Worm (Caenorhabditis elegans): ENCODE data around the gene H09F14.1.

Gene H09F14.1

ce11 chrV:10656958-10657357, 41.6 kb upstream of the H09F14.1 start, which contains the start of gene ugt-34:
TSS of gene ugt-34 (minus strand) at chrV:10656978.
- TF ChIP-seq sea-2 (GFP tag; IDR thresholded peaks at IDR 0.05) = no peak
- no peak for TF ChIP-seq F10E7.11 (tag; optimal IDR thresholded peaks at IDR 0.05)
- no peak for TF ChIP-seq madf-10 (tag; optimal IDR thresholded peaks at IDR 0.05)
- no peak for TF ChIP-seq atf-7 (tag; optimal IDR thresholded peaks at IDR 0.05)
- no peak for TF ChIP-seq D2030.7 (GFP tag; IDR thresholded peaks at IDR 0.05)
- TF ChIP-seq hlh-26 (GFP tag; conservative IDR thresholded peaks at IDR 0.05) = no peak
- TF ChIP-seq somi-1 (GFP tag; optimal IDR thresholded peaks at IDR 0.05) = no peak

- TF ChIP-seq ztf-28 (GFP tag; IDR thresholded peaks at IDR 0.05) = no peak
- TF ChIP-seq T07F8.4 (tag; optimal IDR thresholded peaks at IDR 0.05) = no peak
- TF ChIP-seq madf-3 (GFP tag; IDR thresholded peaks at IDR 0.05) = no peak
- no peak for TF ChIP-seq snpc-3.4 (tag; optimal IDR thresholded peaks at IDR 0.05)
- no peak for TF ChIP-seq F49E8.2 (tag; optimal IDR thresholded peaks at IDR 0.05; ENCODE audit: insufficient read depth)
- TF ChIP-seq lin-54 (GFP tag; optimal IDR thresholded peaks at IDR 0.05) = no peak
- TF ChIP-seq aptf-2 (GFP tag; conservative IDR thresholded peaks at IDR 0.05) = no peak
- TF ChIP-seq F23B12.7 (tag; optimal IDR thresholded peaks at IDR 0.05; ENCODE audit: insufficient read depth) = no peak
- no peak for TF ChIP-seq cebp-1 (GFP tag; IDR thresholded peaks at IDR 0.05)
- no peak for TF ChIP-seq cebp-1 (tag; optimal IDR thresholded peaks at IDR 0.05)
- no peak for TF ChIP-seq tlf-1 (GFP tag; optimal IDR thresholded peaks at IDR 0.05)
- TF ChIP-seq fkh-3 (tag; optimal IDR thresholded peaks at IDR 0.05) = no peak
- TF ChIP-seq lag-1 (GFP tag; IDR thresholded peaks at IDR 0.05) = no peak
- no peak for TF ChIP-seq lin-35 (GFP tag; optimal IDR thresholded peaks at IDR 0.05)
- no peak for TF ChIP-seq atf-7 (tag; optimal IDR thresholded peaks at IDR 0.05)
- TF ChIP-seq C06A6.2 (GFP tag; conservative IDR thresholded peaks at IDR 0.05) = no peak
- no peak for TF ChIP-seq Y67H2A.10 (GFP tag; conservative IDR thresholded peaks at IDR 0.05)
- no peak for TF ChIP-seq hsf-1 (GFP tag; IDR thresholded peaks at IDR 0.05)
- TF ChIP-seq gei-17 (GFP tag; optimal IDR thresholded peaks at IDR 0.05) = no peak
Observed at ce11 chrV:10654165-10654564, 38.8 kb upstream of the H09F14.1 start, which contains the start of gene ugt-35. TSS of gene ugt-35 (minus strand) at chrV:10654265.

ce11 chrV:10648146-10648545, 32.8 kb upstream of the H09F14.1 start, which contains the start of gene aqp-6:
TSS of gene aqp-6 (plus strand) at chrV:10648446.
- no peak for TF ChIP-seq lsy-27 (tag; optimal IDR thresholded peaks at IDR 0.05; ENCODE audit: borderline replicate concordance, insufficient read depth)
- TF ChIP-seq Y79H2A.3 (GFP tag; conservative IDR thresholded peaks at IDR 0.05) = no peak
- no peak for TF ChIP-seq Y53G8AR.9 (GFP tag; conservative IDR thresholded peaks at IDR 0.05)
- TF ChIP-seq ZK185.1 (tag; optimal IDR thresholded peaks at IDR 0.05; ENCODE audit: poor library complexity, severe bottlenecking) = no peak
- TF ChIP-seq hlh-26 (GFP tag; conservative IDR thresholded peaks at IDR 0.05) = no peak
- no peak for TF ChIP-seq B0019.2 (GFP tag; conservative IDR thresholded peaks at IDR 0.05)
- no peak for TF ChIP-seq F33H1.4 (GFP tag; IDR thresholded peaks at IDR 0.05)
- TF ChIP-seq nfya-2 (GFP tag; IDR thresholded peaks at IDR 0.05) = no peak
- no peak for TF ChIP-seq cebp-1 (GFP tag; IDR thresholded peaks at IDR 0.05)
- no peak for TF ChIP-seq cebp-1 (tag; optimal IDR thresholded peaks at IDR 0.05)
- no peak for TF ChIP-seq cebp-2 (GFP tag; IDR thresholded peaks at IDR 0.05)
- no peak for TF ChIP-seq let-526 (GFP tag; IDR thresholded peaks at IDR 0.05)
- no peak for TF ChIP-seq C17E4.6 (GFP tag; IDR thresholded peaks at IDR 0.05)
- TF ChIP-seq rcor-1 (GFP tag; IDR thresholded peaks at IDR 0.05) = no peak
- no peak for TF ChIP-seq ceh-100 (GFP tag; IDR thresholded peaks at IDR 0.05)
- TF ChIP-seq ceh-58 (GFP tag; IDR thresholded peaks at IDR 0.05) = no peak
- TF ChIP-seq F55B11.4 (tag; optimal IDR thresholded peaks at IDR 0.05; ENCODE audit: borderline replicate concordance, insufficient read depth) = no peak
